Worm (Caenorhabditis elegans): ENCODE measurements around the gene ubh-3.

DNA sequence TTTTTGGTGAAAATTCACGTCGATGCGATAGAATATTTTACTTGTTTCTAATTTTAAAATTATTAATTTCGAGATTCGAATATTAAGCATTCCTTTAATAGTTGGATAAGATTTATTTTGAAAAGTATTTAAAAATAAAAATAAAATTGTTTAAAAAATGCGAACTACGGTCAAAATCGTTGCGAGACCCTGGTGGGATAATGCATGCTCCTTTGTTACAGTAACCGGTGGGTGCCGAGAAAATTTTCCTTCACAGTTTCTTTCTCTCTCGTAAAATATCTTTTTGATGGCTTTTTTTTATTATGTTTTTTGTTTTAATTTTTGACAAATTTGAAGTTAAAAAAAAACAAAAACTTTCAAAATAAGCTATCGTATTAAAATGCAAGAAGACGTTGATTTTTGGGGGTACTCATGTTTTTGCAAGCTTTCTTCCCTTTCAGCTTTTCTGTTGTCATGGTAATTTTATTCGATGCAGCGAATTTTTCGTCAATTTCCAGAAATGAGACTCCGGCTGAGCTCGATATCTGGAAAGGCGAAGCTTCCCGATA is 11.9 kb downstream of the ubh-3 start, which contains the start of gene dgtr-1:
- TF ChIP-seq scrt-1 (GFP tag; IDR thresholded peaks at IDR 0.05) (no peak), sea-1 (GFP tag; conservative IDR thresholded peaks at IDR 0.05) (no peak), F13C5.2 (tag; optimal IDR thresholded peaks at IDR 0.05) (no peak), ama-1 (optimal IDR thresholded peaks at IDR 0.05) (no peak), ceh-36 (tag; optimal IDR thresholded peaks at IDR 0.05) (no peak), pes-1 (GFP tag; IDR thresholded peaks at IDR 0.05) (no peak), ceh-13 (GFP tag; optimal IDR thresholded peaks at IDR 0.05) (no peak)
